Worm (Caenorhabditis elegans) whole organism, L4/young adult: ENCODE results near the gene pitr-2.
A peak's percentile ranks its signal among the peaks of the same experiment; 100 is the strongest.

Experiments
- W03F9.2 ChIP-seq: fragments of 150-350 bp; optimal IDR thresholded peaks from 2 replicates; lab custom pipeline; 2014; ENCODE audit warnings: missing biosample characterization, missing genetic modification characterization
- dao-5 ChIP-seq: sonication (generic microtip); optimal IDR thresholded peaks from 2 replicates; lab custom pipeline; 2016; ENCODE audit warnings: missing genotype, missing genetic modification characterization, moderate library complexity, missing compliant biosample characterization
- him-1 ChIP-seq: sonication (generic microtip); optimal IDR thresholded peaks from 2 replicates; lab custom pipeline; 2016; ENCODE audit warnings: missing genotype, missing genetic modification reagents, missing genetic modification characterization, missing compliant biosample characterization

pitr-2 gene

DNA sequence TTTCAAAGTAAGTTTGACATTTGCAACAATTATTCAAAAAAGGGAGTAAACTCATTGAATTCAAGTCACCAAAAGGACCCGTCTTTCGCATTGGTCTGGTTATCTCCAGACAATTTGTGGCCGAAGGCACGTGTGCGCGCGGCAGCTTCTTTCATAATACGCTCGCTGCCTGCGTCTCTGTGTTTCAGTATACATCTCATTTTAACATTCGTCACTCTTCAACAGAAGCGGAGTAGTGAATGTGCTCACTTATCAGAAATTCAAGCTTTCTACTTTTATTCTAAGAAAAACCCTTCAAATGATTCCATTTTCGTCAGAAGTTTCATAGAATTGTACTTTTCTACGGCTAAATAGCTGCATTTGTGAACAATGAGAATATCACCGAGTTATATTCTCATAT, 9.0 kb downstream of the pitr-2 start:
- TF ChIP-seq him-1 (tag; lab: Kevin White, UChicago), result peak; percentile 36
- no peak for TF ChIP-seq W03F9.2 (tag; lab: Kevin White, UChicago)
- no peak for TF ChIP-seq dao-5

DNA sequence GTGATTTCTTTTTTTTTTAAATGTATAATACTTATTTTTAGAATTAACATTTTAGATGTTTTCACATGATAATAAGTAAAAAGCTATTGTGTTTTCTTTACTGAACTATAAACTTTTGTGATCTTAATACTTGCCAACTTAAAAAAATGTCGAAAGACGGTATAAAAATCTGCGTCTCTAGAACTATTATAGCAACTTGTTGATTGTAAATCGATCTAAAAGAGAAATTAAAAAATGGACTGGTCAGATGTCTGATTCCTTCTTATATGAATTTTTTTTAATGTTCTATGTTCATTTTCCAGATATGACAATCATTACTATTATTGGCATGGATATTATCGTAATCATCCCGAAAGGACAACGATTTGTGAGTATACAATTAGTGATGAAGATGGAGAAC, 9.7 kb downstream of the pitr-2 start, which contains the start of gene F21C10.3:
F21C10.3 (plus strand) TSS at position 301 of the 400 bp plus-strand sequence.
- TF ChIP-seq W03F9.2 (tag; lab: Kevin White, UChicago), result no peak
- TF ChIP-seq dao-5, result no peak
- no peak for TF ChIP-seq him-1 (tag; lab: Kevin White, UChicago)

DNA sequence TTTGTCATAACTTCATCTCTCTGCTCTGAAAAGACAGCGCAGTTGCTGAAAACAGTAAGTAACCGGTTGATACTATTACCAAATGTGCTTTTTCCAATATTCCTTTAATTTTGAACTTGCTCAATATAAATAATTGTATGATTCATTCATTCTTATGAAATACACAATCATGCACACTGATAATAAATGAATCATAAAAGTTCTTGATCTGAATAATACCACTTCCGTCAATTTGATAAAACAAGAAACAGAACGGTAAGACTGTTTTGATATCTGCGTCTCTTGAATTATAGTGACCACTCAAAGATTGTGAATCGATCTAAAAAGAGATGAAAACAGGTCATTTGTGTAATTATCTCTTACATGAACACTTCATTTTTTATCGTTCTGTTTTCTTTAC, 11.2 kb downstream of the pitr-2 start, which contains the start of gene F21C10.4:
F21C10.4 (plus strand) TSS at position 301 of the 400 bp plus-strand sequence.
- TF ChIP-seq dao-5, result no peak
- no peak for TF ChIP-seq W03F9.2 (tag; lab: Kevin White, UChicago)
- no peak for TF ChIP-seq him-1 (tag; lab: Kevin White, UChicago)

DNA sequence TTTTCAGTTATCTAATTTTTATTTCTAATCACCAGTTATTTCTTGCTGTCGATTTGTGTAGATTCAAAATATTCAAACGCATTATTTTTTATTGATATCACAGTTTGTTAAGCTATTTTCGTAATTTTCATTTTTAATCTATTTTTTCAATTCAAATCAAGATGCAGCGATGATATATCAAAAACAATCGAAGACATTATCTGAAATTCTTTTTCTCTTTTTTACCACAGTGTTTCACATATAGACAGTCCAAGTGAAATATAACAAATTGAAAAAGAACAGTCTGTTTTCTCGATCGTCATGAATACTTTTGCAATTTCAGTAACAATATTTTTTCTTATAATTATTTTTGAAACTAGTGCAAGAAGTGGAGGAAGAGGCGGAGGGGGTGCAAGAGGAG, 12.2 kb downstream of the pitr-2 start, which contains the start of gene F21C10.5:
F21C10.5 (plus strand) TSS at position 301 of the 400 bp plus-strand sequence.
- no peak for TF ChIP-seq him-1 (tag; lab: Kevin White, UChicago)
- TF ChIP-seq W03F9.2 (tag; lab: Kevin White, UChicago), result no peak
- no peak for TF ChIP-seq dao-5

DNA sequence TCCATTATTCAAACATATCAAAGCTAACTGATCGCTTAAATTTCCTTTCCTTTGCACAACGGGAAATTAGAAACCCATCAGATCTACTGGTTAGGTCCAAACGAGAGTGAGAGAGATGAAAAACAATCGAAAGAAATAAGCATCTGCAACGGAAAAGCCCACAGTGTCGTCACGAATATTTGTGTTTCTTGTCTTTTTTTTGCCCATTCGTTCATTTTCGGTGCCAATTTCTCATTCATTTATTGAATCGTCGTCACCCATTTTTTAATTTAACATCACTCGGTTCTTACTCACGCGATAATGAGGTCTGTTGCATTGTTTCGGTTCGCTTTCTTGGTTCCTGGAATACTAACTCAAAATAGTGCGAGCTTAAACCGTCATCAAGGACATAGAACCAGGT, 13.3 kb downstream of the pitr-2 start, which contains the start of gene F21C10.6:
F21C10.6 (plus strand) TSS at position 301 of the 400 bp plus-strand sequence.
- no peak for TF ChIP-seq W03F9.2 (tag; lab: Kevin White, UChicago)
- no peak for TF ChIP-seq dao-5
- no peak for TF ChIP-seq him-1 (tag; lab: Kevin White, UChicago)

DNA sequence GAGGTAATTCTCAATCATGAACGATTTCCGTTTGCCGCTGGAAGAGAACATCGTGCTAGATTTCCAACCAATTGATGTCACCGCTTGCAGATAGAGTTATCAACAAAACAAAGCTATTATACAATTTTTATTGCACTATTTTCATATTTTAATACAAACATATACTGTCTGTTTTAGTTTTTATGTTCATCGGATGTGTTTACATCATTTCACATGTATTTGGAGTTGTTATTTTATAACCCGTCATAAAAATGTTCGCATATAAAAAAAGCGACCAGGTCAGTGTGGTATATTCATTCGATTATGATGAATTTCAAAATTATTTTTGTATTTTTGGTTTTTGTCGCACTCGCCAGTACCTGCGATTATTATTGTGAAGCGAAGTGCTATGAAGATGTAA, 14.3 kb downstream of the pitr-2 start, which contains the start of gene F21C10.11:
F21C10.11 (plus strand) TSS at position 301 of the 400 bp plus-strand sequence.
- TF ChIP-seq W03F9.2 (tag; lab: Kevin White, UChicago), result no peak
- no peak for TF ChIP-seq dao-5
- TF ChIP-seq him-1 (tag; lab: Kevin White, UChicago), result no peak

DNA sequence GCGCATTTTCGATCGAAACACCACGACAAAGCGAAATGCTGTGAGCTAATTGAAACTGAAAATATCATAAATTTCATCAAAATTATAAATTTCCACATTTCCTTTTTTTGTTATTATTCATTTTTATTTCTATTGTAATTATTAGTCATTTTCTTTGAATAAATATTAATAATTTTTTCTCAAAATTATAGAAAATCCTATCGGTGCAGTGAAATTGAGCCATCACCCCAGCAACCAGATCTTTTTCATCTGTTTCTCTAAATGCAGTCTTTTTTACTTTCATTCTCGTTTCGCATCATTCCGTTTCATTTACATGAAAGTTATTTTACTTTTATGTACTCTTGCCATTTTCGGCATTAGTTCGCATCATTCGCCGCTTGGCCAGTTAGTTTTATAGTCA, 15.5 kb downstream of the pitr-2 start, which contains the start of gene F21C10.13:
F21C10.13 (plus strand) TSS at position 301 of the 400 bp plus-strand sequence.
- TF ChIP-seq dao-5 (no peak), W03F9.2 (tag; lab: Kevin White, UChicago) (no peak), him-1 (tag; lab: Kevin White, UChicago) (no peak)

DNA sequence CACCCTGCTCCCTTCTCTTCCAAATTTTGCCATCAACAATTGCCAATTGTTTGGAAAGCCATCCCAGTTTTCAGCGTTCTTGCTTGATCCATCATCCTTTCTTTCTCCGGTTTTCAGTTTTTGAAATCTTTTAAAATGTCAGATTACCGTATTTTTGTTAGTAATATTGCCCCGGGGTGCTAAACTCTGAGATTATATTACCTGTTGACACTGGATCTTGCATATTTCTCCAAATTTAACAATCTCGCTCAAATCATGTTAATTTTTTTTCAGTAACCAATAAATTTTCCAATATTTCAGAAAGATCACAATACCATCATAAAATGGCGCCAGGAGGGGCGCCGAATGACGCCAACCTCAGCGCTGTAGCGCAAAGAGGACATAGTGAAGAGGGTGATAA, 25.1 kb downstream of the pitr-2 start, which contains the start of gene F21C10.7:
F21C10.7 (plus strand) TSS at position 301 of the 400 bp plus-strand sequence.
- TF ChIP-seq W03F9.2 (tag; lab: Kevin White, UChicago), result no peak
- no peak for TF ChIP-seq dao-5
- no peak for TF ChIP-seq him-1 (tag; lab: Kevin White, UChicago)

DNA sequence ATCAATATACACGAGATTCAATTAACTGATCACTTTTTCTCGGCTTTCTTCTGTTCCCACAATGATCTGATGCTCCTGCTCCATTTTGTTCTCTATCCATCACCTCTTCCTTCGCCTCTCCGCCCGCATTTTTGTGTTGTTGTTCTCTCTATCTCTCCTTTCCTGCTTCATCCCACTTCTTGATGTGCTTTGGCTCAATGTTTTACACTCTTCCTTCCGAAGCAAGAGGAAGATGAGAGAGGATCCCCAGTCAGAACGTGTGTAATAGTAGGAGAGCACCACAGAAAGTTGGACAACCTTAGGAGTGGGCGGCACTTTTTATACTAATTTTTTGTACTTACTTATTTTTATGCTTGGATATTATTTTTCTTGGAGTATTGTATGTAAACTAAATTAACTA, 25.6 kb downstream of the pitr-2 start:
- no peak for TF ChIP-seq dao-5

DNA sequence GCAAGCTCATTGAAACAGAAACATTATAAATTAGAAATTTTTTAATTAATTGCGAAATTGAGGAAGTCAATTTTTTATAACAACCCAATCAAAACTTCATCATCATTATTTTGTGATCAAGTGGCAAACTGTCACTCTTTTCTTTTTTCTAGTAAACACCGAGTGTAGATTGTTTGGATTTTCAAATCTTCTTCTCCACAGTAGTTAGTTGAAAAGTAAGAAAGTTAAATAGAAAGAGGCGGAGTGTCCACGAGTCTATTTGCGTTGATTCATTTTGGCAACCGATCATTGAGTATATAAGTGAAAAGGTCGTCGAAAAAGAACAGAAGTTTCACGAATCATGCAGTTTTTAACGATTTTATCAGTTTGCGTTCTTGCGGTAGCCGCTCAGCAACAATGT, 28.2 kb downstream of the pitr-2 start, which contains the start of gene pqn-31:
pqn-31 (plus strand) TSS at position 301 of the 400 bp plus-strand sequence.
- TF ChIP-seq W03F9.2 (tag; lab: Kevin White, UChicago) (no peak), dao-5 (no peak)

DNA sequence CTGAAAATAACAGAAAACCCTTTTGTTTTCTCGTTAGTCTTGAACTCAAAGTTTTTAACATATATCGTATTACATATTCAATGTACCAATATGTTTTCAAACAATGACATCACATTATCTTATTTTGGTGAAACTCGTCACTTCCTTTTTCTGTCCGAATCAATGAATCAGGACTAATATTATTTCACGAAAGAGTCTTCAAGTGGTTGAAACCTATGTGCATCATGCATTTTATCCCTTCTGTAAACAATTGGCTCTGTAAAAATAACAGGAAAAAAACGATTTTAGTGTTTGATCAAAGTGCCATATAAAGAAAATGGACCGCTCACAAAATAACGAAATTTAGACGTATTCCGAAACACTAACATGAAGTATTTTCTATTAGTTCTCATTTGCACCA, 29.3 kb downstream of the pitr-2 start, which contains the start of gene F21C10.18:
F21C10.18 (plus strand) TSS at position 301 of the 400 bp plus-strand sequence.
- TF ChIP-seq him-1 (tag; lab: Kevin White, UChicago) (no peak), dao-5 (no peak), W03F9.2 (tag; lab: Kevin White, UChicago) (no peak)

DNA sequence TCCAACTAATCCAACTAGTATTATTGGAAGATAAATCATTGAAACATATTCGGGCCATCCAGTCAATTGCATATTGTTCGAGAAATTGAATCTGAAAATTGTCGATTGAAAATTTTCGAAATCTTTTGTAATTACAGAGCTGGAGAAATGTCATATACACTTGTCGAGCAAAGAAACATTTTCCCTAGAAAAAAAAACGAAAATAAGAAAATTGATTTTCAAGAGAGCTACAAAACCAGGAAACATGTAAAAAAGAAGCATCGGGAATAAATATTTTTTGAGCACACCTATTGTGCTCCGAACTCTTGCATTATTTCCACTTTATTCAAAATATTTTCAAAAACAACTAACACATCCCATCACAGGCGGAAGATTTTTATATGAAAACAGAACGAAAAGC, 36.5 kb downstream of the pitr-2 start, which contains the start of gene frpr-6:
frpr-6 (minus strand) TSS at position 101 of the 400 bp plus-strand sequence.
- TF ChIP-seq dao-5 (no peak), him-1 (tag; lab: Kevin White, UChicago) (no peak)

DNA sequence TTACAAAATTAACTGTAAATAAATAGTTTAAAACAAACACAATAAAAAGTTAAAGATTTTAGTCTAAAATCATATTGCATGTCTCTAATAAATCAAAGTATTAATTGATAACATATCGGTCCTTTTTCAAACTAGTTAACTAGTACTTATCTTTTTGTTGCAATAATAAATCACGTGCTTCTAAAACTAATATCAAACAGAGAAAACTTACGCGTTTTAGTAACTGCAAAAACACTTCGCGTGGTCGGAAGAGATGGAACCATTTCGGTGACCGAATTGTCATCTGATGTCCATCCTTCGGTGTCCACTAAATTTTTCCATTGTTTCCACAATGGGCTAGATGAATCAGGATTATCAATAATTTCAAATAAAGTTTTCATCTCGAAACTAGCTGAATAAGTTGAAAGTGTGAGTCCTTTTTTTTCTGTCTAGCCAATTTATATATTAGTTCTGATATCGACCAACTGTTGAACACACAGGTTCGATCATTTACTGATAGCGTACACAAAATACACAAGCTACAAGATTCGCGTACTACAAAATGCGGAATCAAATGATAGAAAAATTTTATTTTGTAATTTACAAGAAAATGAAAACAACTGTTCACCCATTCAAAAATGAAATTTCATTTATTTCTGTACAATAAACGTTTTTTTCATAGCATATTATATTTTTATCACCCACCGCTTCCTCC, 39.1 kb downstream of the pitr-2 start, which contains the start of gene F21C10.9:
F21C10.9 (minus strand) TSS at position 417 of the 694 bp plus-strand sequence.
- TF ChIP-seq dao-5 (no peak), W03F9.2 (tag; lab: Kevin White, UChicago) (no peak), him-1 (tag; lab: Kevin White, UChicago) (no peak)

DNA sequence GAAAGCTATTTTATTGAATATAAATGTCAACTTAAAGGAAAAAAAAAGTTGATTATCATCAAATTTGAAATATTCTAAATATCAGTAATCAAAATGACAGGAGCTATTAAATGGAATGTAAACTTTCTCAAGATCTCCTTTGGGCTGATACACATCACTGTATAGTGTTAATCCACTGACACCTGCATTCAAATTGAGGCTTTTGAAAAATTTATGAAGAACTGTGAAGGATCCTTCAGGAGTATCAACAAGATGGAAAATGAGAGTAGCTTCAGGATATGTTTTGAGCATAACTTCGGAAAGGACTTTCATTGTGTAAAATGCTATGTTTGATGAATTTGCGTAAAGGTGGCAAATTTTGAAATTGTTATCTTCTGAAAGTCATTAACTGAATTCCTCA, 40.3 kb downstream of the pitr-2 start:
- TF ChIP-seq dao-5 (no peak), W03F9.2 (tag; lab: Kevin White, UChicago) (no peak), him-1 (tag; lab: Kevin White, UChicago) (no peak)
